Worm (Caenorhabditis elegans) whole organism, L1 larva: Measurements from ENCODE around the gene comt-5.

ENCODE experiments used
- C16A3.4 ChIP-seq: fragments of 150-350 bp; optimal IDR thresholded peaks from 2 replicates; lab custom pipeline; 2014; ENCODE audit warnings: missing biosample characterization, missing genetic modification characterization
- C34B4.2 ChIP-seq: sonication (generic microtip); optimal IDR thresholded peaks from 2 replicates; lab custom pipeline; 2017; ENCODE audit warnings: mild to moderate bottlenecking, missing genetic modification characterization, missing compliant biosample characterization
- aha-1 ChIP-seq: fragments of 150-350 bp; optimal IDR thresholded peaks from 2 replicates; lab custom pipeline; 2014; ENCODE audit warnings: missing biosample characterization, missing genetic modification characterization
- aly-2 ChIP-seq: fragments of 150-350 bp; optimal IDR thresholded peaks from 2 replicates; lab custom pipeline; 2014; ENCODE audit warnings: missing biosample characterization, missing genetic modification characterization
- ama-1 ChIP-seq: fragments of 150-350 bp; optimal IDR thresholded peaks from 2 replicates; lab custom pipeline; 2014
- blmp-1 ChIP-seq: fragments of 150-350 bp; optimal IDR thresholded peaks from 2 replicates; lab custom pipeline; 2014; ENCODE audit warnings: missing biosample characterization, missing genetic modification characterization
- ceh-63 ChIP-seq: fragments of 200-800 bp; sonication (Bioruptor generic); optimal IDR thresholded peaks from 2 replicates; lab custom pipeline; 2018; ENCODE audit warnings: mild to moderate bottlenecking, missing genetic modification characterization, missing compliant biosample characterization
- ceh-82 ChIP-seq, 3 experiments: fragments of 150-350 bp in 1 of 3; sonication (generic microtip) in 2 of 3; optimal IDR thresholded peaks; 2 replicates each; lab custom pipeline; 2014 to 2017; ENCODE audit warnings: missing biosample characterization in 3 of 3, missing genetic modification characterization in 3 of 3
- ceh-88 ChIP-seq: fragments of 200-800 bp; sonication (Bioruptor generic); IDR thresholded peaks from 2 replicates; pipeline ENCODE4 v1.3.6; 2022; ENCODE audit warnings: missing genetic modification characterization, missing compliant biosample characterization
- ceh-90 ChIP-seq: sonication (generic microtip); optimal IDR thresholded peaks from 2 replicates; lab custom pipeline; 2016; ENCODE audit warnings: missing genetic modification characterization, missing compliant biosample characterization
- ces-1 ChIP-seq: fragments of 150-350 bp; optimal IDR thresholded peaks from 2 replicates; lab custom pipeline; 2014; ENCODE audit warnings: missing biosample characterization, missing genetic modification reagents, missing genetic modification characterization
- dpl-1 ChIP-seq, 3 experiments: fragments of 150-350 bp in 2 of 3; sonication (generic microtip) in 1 of 3; optimal IDR thresholded peaks; 2 replicates each; lab custom pipeline; 2014 to 2017; ENCODE audit warnings: missing biosample characterization in 3 of 3, missing genetic modification characterization in 3 of 3, missing genetic modification reagents in 3 of 3
- efl-1 ChIP-seq, 4 experiments: fragments of 150-350 bp; optimal IDR thresholded peaks in 3 of 4; peaks in 1 of 4; 1 replicate in 1 of 4; 2 replicates in 3 of 4; lab custom pipeline; 2014; ENCODE audit warnings: missing biosample characterization in 2 of 4, missing genetic modification characterization in 2 of 4, missing genetic modification reagents in 2 of 4
- efl-3 ChIP-seq: fragments of 200-800 bp; sonication (Bioruptor generic); optimal IDR thresholded peaks from 2 replicates; lab custom pipeline; 2018; ENCODE audit warnings: mild to moderate bottlenecking, missing genetic modification characterization, missing compliant biosample characterization
- egl-27 ChIP-seq, 2 experiments: fragments of 150-350 bp in 1 of 2; sonication (generic microtip); optimal IDR thresholded peaks; 3 replicates each; lab custom pipeline; 2017 to 2018; ENCODE audit warnings: missing biosample characterization in 2 of 2, missing genetic modification characterization in 2 of 2, missing genetic modification reagents in 2 of 2
- ets-5 ChIP-seq: fragments of 200-800 bp; sonication (Bioruptor generic); IDR thresholded peaks from 2 replicates; pipeline ENCODE4 v1.3.6; 2022; ENCODE audit warnings: missing genetic modification characterization, missing compliant biosample characterization
- fos-1 ChIP-seq: fragments of 150-350 bp; optimal IDR thresholded peaks from 2 replicates; lab custom pipeline; 2014; ENCODE audit warnings: missing biosample characterization, missing genetic modification characterization
- hlh-17 ChIP-seq: fragments of 200-800 bp; sonication (Bioruptor generic); optimal IDR thresholded peaks from 2 replicates; lab custom pipeline; 2018; ENCODE audit warnings: missing genetic modification characterization, mild to moderate bottlenecking, missing compliant biosample characterization, moderate library complexity, borderline replicate concordance
- hlh-4 ChIP-seq: sonication (generic microtip); optimal IDR thresholded peaks from 2 replicates; lab custom pipeline; 2016; ENCODE audit warnings: mild to moderate bottlenecking, missing genetic modification characterization, missing compliant biosample characterization
- hpl-2 ChIP-seq: fragments of 150-350 bp; optimal IDR thresholded peaks from 2 replicates; lab custom pipeline; 2014; ENCODE audit warnings: missing biosample characterization, missing genetic modification reagents, missing genetic modification characterization
- irx-1 ChIP-seq: sonication (generic microtip); optimal IDR thresholded peaks from 2 replicates; lab custom pipeline; 2016; ENCODE audit warnings: missing genetic modification characterization, missing compliant biosample characterization
- jun-1 ChIP-seq: fragments of 150-350 bp; optimal IDR thresholded peaks from 2 replicates; lab custom pipeline; 2014; ENCODE audit warnings: missing biosample characterization, missing genetic modification reagents, missing genetic modification characterization
- lin-13 ChIP-seq: fragments of 150-350 bp; optimal IDR thresholded peaks from 2 replicates; lab custom pipeline; 2014; ENCODE audit warnings: missing biosample characterization, missing genetic modification reagents, missing genetic modification characterization
- lin-14 ChIP-seq: fragments of 200-800 bp; sonication (Bioruptor generic); optimal IDR thresholded peaks from 2 replicates; lab custom pipeline; 2018; ENCODE audit warnings: mild to moderate bottlenecking, missing genetic modification characterization, moderate library complexity, missing compliant biosample characterization
- lin-15B ChIP-seq: fragments of 150-350 bp; sonication (generic microtip); optimal IDR thresholded peaks from 3 replicates; lab custom pipeline; 2014; ENCODE audit warnings: missing biosample characterization, missing genetic modification characterization
- lin-35 ChIP-seq, 2 experiments: fragments of 150-350 bp; optimal IDR thresholded peaks; 2 replicates each; lab custom pipeline; 2014; ENCODE audit warnings: missing biosample characterization in 2 of 2, missing genetic modification characterization in 2 of 2, missing genetic modification reagents in 2 of 2
- lir-3 ChIP-seq: sonication (generic microtip); optimal IDR thresholded peaks from 2 replicates; lab custom pipeline; 2016; ENCODE audit warnings: mild to moderate bottlenecking, missing genetic modification characterization, moderate library complexity, missing compliant biosample characterization; ENCODE audit not compliant: poor library complexity
- mdl-1 ChIP-seq, 2 experiments: fragments of 150-350 bp; optimal IDR thresholded peaks; 2 replicates each; lab custom pipeline; 2014 to 2017; ENCODE audit warnings: missing biosample characterization in 2 of 2, missing genetic modification characterization in 2 of 2, inconsistent platforms in 1 of 2
- mep-1 ChIP-seq: fragments of 150-350 bp; optimal IDR thresholded peaks from 2 replicates; lab custom pipeline; 2014; ENCODE audit warnings: missing biosample characterization, missing genetic modification characterization
- nhr-11 ChIP-seq: fragments of 150-350 bp; optimal IDR thresholded peaks from 2 replicates; lab custom pipeline; 2014; ENCODE audit warnings: missing biosample characterization, missing genetic modification characterization
- nhr-12 ChIP-seq: sonication (generic microtip); optimal IDR thresholded peaks from 2 replicates; lab custom pipeline; 2017; ENCODE audit warnings: missing biosample characterization, missing genetic modification characterization
- nhr-19 ChIP-seq: fragments of 200-800 bp; sonication (Bioruptor generic); conservative IDR thresholded peaks from 2 replicates; pipeline ENCODE4 v1.3.6; 2022; ENCODE audit warnings: missing genetic modification characterization, missing compliant biosample characterization
- nhr-20 ChIP-seq: sonication (generic microtip); optimal IDR thresholded peaks from 2 replicates; lab custom pipeline; 2016; ENCODE audit warnings: mild to moderate bottlenecking, missing genetic modification characterization, missing compliant biosample characterization
- nhr-28 ChIP-seq: fragments of 150-350 bp; optimal IDR thresholded peaks from 2 replicates; lab custom pipeline; 2014; ENCODE audit warnings: missing biosample characterization, missing genetic modification characterization
- nhr-47 ChIP-seq: sonication (generic microtip); optimal IDR thresholded peaks from 2 replicates; lab custom pipeline; 2016; ENCODE audit warnings: mild to moderate bottlenecking, missing genetic modification characterization, moderate library complexity, missing compliant biosample characterization
- nhr-77 ChIP-seq: fragments of 150-350 bp; optimal IDR thresholded peaks from 2 replicates; lab custom pipeline; 2014; ENCODE audit warnings: missing biosample characterization, missing genetic modification characterization
- nhr-84 ChIP-seq: sonication (generic microtip); optimal IDR thresholded peaks from 2 replicates; lab custom pipeline; 2017; ENCODE audit warnings: missing biosample characterization, missing genetic modification characterization
- nhr-90 ChIP-seq: sonication (generic microtip); optimal IDR thresholded peaks from 2 replicates; lab custom pipeline; 2016; ENCODE audit warnings: mild to moderate bottlenecking, missing genetic modification characterization, missing compliant biosample characterization; ENCODE audit not compliant: poor library complexity
- pag-3 ChIP-seq: sonication (generic microtip); optimal IDR thresholded peaks from 2 replicates; lab custom pipeline; 2017; ENCODE audit warnings: missing genetic modification characterization, mild to moderate bottlenecking, missing compliant biosample characterization, antibody characterized with exemption, borderline replicate concordance; ENCODE audit not compliant: insufficient read depth
- rnt-1 ChIP-seq: sonication (generic microtip); optimal IDR thresholded peaks from 2 replicates; lab custom pipeline; 2016; ENCODE audit warnings: mild to moderate bottlenecking, missing genetic modification characterization, moderate library complexity, missing compliant biosample characterization
- skn-1 ChIP-seq: fragments of 150-350 bp; optimal IDR thresholded peaks from 2 replicates; lab custom pipeline; 2014; ENCODE audit warnings: missing biosample characterization, missing genetic modification characterization
- snpc-4 ChIP-seq: fragments of 150-350 bp; optimal IDR thresholded peaks from 2 replicates; lab custom pipeline; 2014; ENCODE audit warnings: missing biosample characterization, missing genetic modification characterization
- sox-4 ChIP-seq: sonication (generic microtip); optimal IDR thresholded peaks from 2 replicates; lab custom pipeline; 2016; ENCODE audit warnings: missing genetic modification characterization, missing compliant biosample characterization
- sptf-1 ChIP-seq: fragments of 150-350 bp; optimal IDR thresholded peaks from 2 replicates; lab custom pipeline; 2014; ENCODE audit warnings: missing biosample characterization, missing genetic modification characterization
- sup-37 ChIP-seq: fragments of 200-800 bp; sonication (Bioruptor generic); optimal IDR thresholded peaks from 2 replicates; lab custom pipeline; 2018; ENCODE audit warnings: mild to moderate bottlenecking, missing genetic modification characterization, missing compliant biosample characterization
- swsn-7 ChIP-seq: sonication (generic microtip); optimal IDR thresholded peaks from 2 replicates; lab custom pipeline; 2016; ENCODE audit warnings: missing genetic modification characterization, missing compliant biosample characterization
- tbx-2 ChIP-seq: sonication (generic microtip); optimal IDR thresholded peaks from 2 replicates; lab custom pipeline; 2016; ENCODE audit warnings: missing genetic modification characterization, missing compliant biosample characterization
- unc-130 ChIP-seq: fragments of 150-350 bp; optimal IDR thresholded peaks from 2 replicates; lab custom pipeline; 2017; ENCODE audit warnings: missing biosample characterization, missing genetic modification characterization, inconsistent platforms
- unc-30 ChIP-seq: sonication (generic microtip); optimal IDR thresholded peaks from 2 replicates; lab custom pipeline; 2017; ENCODE audit warnings: missing biosample characterization, missing genetic modification characterization
- unc-98 ChIP-seq: fragments of 200-800 bp; sonication (Bioruptor generic); IDR thresholded peaks from 2 replicates; pipeline ENCODE4 v1.3.6; 2022; ENCODE audit warnings: missing genetic modification characterization, missing compliant biosample characterization
- vab-15 ChIP-seq: sonication (generic microtip); optimal IDR thresholded peaks from 2 replicates; lab custom pipeline; 2017; ENCODE audit warnings: missing genotype, mild to moderate bottlenecking, missing genetic modification characterization, missing compliant biosample characterization
- xbp-1 ChIP-seq: sonication (generic microtip); optimal IDR thresholded peaks from 2 replicates; lab custom pipeline; 2016; ENCODE audit warnings: missing genetic modification characterization, missing compliant biosample characterization
- zag-1 ChIP-seq: fragments of 150-350 bp; optimal IDR thresholded peaks from 2 replicates; lab custom pipeline; 2014; ENCODE audit warnings: missing biosample characterization, missing genetic modification characterization
- ztf-4 ChIP-seq: fragments of 150-350 bp; optimal IDR thresholded peaks from 2 replicates; lab custom pipeline; 2014; ENCODE audit warnings: missing biosample characterization, missing genetic modification characterization

comt-5 gene

ce11 chrV:2008412-2008811 lies 45.0 kb downstream of the comt-5 start (continued):
- TF ChIP-seq hlh-17, result no peak
- peak; percentile 19 to 78 for TF ChIP-seq lin-35 (GFP tag; optimal IDR thresholded peaks at IDR 0.05; lab: Kevin White, UChicago)
- TF ChIP-seq nhr-28 (tag; lab: Kevin White, UChicago), result no peak
- TF ChIP-seq unc-98, result no peak
- no peak for TF ChIP-seq pag-3 (tag; lab: Kevin White, UChicago)
- no peak for TF ChIP-seq skn-1 (tag; lab: Kevin White, UChicago)
- TF ChIP-seq mep-1, result no peak
- TF ChIP-seq nhr-12 (tag; lab: Kevin White, UChicago), result no peak
- peak; percentile 20 for TF ChIP-seq swsn-7
- TF ChIP-seq egl-27 (tag; optimal IDR thresholded peaks at IDR 0.05; lab: Kevin White, UChicago), result no peak
- no peak for TF ChIP-seq fos-1 (tag; lab: Kevin White, UChicago)
- TF ChIP-seq unc-30 (tag; lab: Kevin White, UChicago), result no peak
- TF ChIP-seq lin-14 (GFP tag; lab: Kevin White, UChicago), result no peak
- TF ChIP-seq ceh-82 (tag; optimal IDR thresholded peaks at IDR 0.05; lab: Kevin White, UChicago), result peak in 2 of 3 experiments; percentile 8 to 10
- peak; percentile 69 for TF ChIP-seq nhr-47 (tag; lab: Kevin White, UChicago)
- no peak for TF ChIP-seq snpc-4 (tag; lab: Kevin White, UChicago)
- no peak for TF ChIP-seq lir-3
- TF ChIP-seq lin-13, result peak; percentile 41
- no peak for TF ChIP-seq aly-2 (tag; lab: Kevin White, UChicago)
- TF ChIP-seq hpl-2 (GFP tag; lab: Kevin White, UChicago), result peak; percentile 75
- TF ChIP-seq sptf-1 (tag; lab: Kevin White, UChicago), result no peak
- TF ChIP-seq nhr-84 (tag; lab: Kevin White, UChicago), result no peak
- TF ChIP-seq nhr-19 (GFP tag; lab: Robert Waterston, UW), result peak; percentile 83
- peak; percentile 83 to 87 for TF ChIP-seq efl-1 (optimal IDR thresholded peaks at IDR 0.05; lab: Kevin White, UChicago)
- TF ChIP-seq efl-1 (GFP tag; optimal IDR thresholded peaks at IDR 0.05 in 1 of 2; lab: Kevin White, UChicago), result peak; percentile 38 to 95
- TF ChIP-seq lin-15B (tag; lab: Kevin White, UChicago), result peak; percentile 53
- no peak for TF ChIP-seq vab-15
- no peak for TF ChIP-seq aha-1
- TF ChIP-seq ztf-4 (tag; lab: Kevin White, UChicago), result no peak
- no peak for TF ChIP-seq sox-4 (tag; lab: Kevin White, UChicago)
- TF ChIP-seq ceh-63, result no peak
- peak; percentile 59; the same call in 1 of the 2 replicates for TF ChIP-seq ceh-88
- TF ChIP-seq sup-37 (GFP tag; lab: Kevin White, UChicago), result no peak
- peak; percentile 56 for TF ChIP-seq nhr-20 (tag; lab: Kevin White, UChicago)
- peak; percentile 34 for TF ChIP-seq tbx-2 (tag; lab: Kevin White, UChicago)
- TF ChIP-seq efl-3 (GFP tag; lab: Kevin White, UChicago), result no peak
- TF ChIP-seq ama-1 (lab: Kevin White, UChicago), result no peak
- TF ChIP-seq jun-1 (tag; lab: Kevin White, UChicago), result no peak
- TF ChIP-seq rnt-1 (tag; lab: Kevin White, UChicago), result peak; percentile 77
- no peak for TF ChIP-seq ces-1 (GFP tag; lab: Kevin White, UChicago)
- TF ChIP-seq nhr-11 (tag; lab: Kevin White, UChicago), result no peak
- no peak for TF ChIP-seq C34B4.2 (tag; lab: Kevin White, UChicago)
- peak; percentile 15 to 63 (median 51) for TF ChIP-seq dpl-1 (GFP tag; optimal IDR thresholded peaks at IDR 0.05; lab: Kevin White, UChicago)
- no peak for TF ChIP-seq ceh-90
- no peak for TF ChIP-seq blmp-1 (tag; lab: Kevin White, UChicago)
- TF ChIP-seq ets-5 (GFP tag; lab: Robert Waterston, UW), result no peak
- TF ChIP-seq hlh-4, result no peak
- TF ChIP-seq nhr-90, result peak; percentile 70
- no peak for TF ChIP-seq C16A3.4 (tag; lab: Kevin White, UChicago)
- no peak for TF ChIP-seq irx-1
- TF ChIP-seq xbp-1 (tag; lab: Kevin White, UChicago), result peak; percentile 13
- TF ChIP-seq unc-130 (tag; lab: Kevin White, UChicago), result no peak
- no peak for TF ChIP-seq zag-1 (tag; lab: Kevin White, UChicago)
- peak in 1 of 2 experiments; percentile 14 for TF ChIP-seq mdl-1 (tag; optimal IDR thresholded peaks at IDR 0.05; lab: Kevin White, UChicago)
- peak; percentile 33 for TF ChIP-seq nhr-77 (tag; lab: Kevin White, UChicago)
